Worm (Caenorhabditis elegans) whole organism, young adult: ENCODE data around the gene Y49E10.21.

Source experiments
- B0019.2 ChIP-seq: fragments of 200-800 bp; sonication (Bioruptor generic); conservative IDR thresholded peaks from 2 replicates; pipeline ENCODE4 v1.3.6; 2022; ENCODE audit warnings: missing genetic modification reagents, missing genetic modification characterization, missing compliant biosample characterization
- B0261.1 ChIP-seq: sonication (generic microtip); optimal IDR thresholded peaks from 2 replicates; lab custom pipeline; 2016; ENCODE audit warnings: mild to moderate bottlenecking, missing genetic modification characterization, moderate library complexity, missing compliant biosample characterization
- C17E4.6 ChIP-seq: fragments of 200-800 bp; sonication (Bioruptor generic); IDR thresholded peaks from 2 replicates; pipeline ENCODE4 v1.3.6; 2022; ENCODE audit warnings: missing genetic modification reagents, missing genetic modification characterization, missing compliant biosample characterization
- F37B4.10 ChIP-seq: fragments of 200-800 bp; sonication (Bioruptor generic); IDR thresholded peaks from 2 replicates; pipeline ENCODE4 v1.3.6; 2022; ENCODE audit warnings: missing genetic modification characterization, missing compliant biosample characterization
- Y53G8AR.9 ChIP-seq: fragments of 200-800 bp; sonication (Bioruptor generic); conservative IDR thresholded peaks from 2 replicates; pipeline ENCODE4 v1.3.6; 2022; ENCODE audit warnings: missing genetic modification reagents, missing genetic modification characterization, missing compliant biosample characterization
- Y56A3A.18 ChIP-seq: fragments of 200-800 bp; sonication (Bioruptor generic); IDR thresholded peaks from 2 replicates; pipeline ENCODE4 v1.3.6; 2022; ENCODE audit warnings: missing genetic modification reagents, missing genetic modification characterization, missing compliant biosample characterization
- Y95B8A.8 ChIP-seq: fragments of 200-800 bp; sonication (Bioruptor generic); IDR thresholded peaks from 2 replicates; pipeline ENCODE4 v1.3.6; 2022; ENCODE audit warnings: missing genetic modification reagents, missing genetic modification characterization, missing compliant biosample characterization
- ZK185.1 ChIP-seq: sonication (generic microtip); optimal IDR thresholded peaks from 2 replicates; lab custom pipeline; 2016; ENCODE audit warnings: mild to moderate bottlenecking, missing genetic modification characterization, missing compliant biosample characterization; ENCODE audit not compliant: poor library complexity, severe bottlenecking
- aptf-3 ChIP-seq: fragments of 200-800 bp; sonication (Bioruptor generic); IDR thresholded peaks from 2 replicates; pipeline ENCODE4 v1.3.6; 2022; ENCODE audit warnings: missing genetic modification characterization, missing compliant biosample characterization
- attf-6 ChIP-seq: fragments of 200-800 bp; sonication (Bioruptor generic); IDR thresholded peaks from 2 replicates; pipeline ENCODE4 v1.3.6; 2022; ENCODE audit warnings: missing genetic modification reagents, missing genetic modification characterization, missing compliant biosample characterization
- bed-1 ChIP-seq: fragments of 200-800 bp; sonication (Bioruptor generic); IDR thresholded peaks from 2 replicates; pipeline ENCODE4 v1.3.6; 2022; ENCODE audit warnings: missing genetic modification reagents, missing genetic modification characterization, missing compliant biosample characterization
- cebp-1 ChIP-seq, 2 experiments: fragments of 200-800 bp in 1 of 2; sonication (Bioruptor generic) in 1 of 2; sonication (generic microtip) in 1 of 2; IDR thresholded peaks in 1 of 2; optimal IDR thresholded peaks in 1 of 2; 2 replicates each; pipeline versions ENCODE4 v1.3.6 to Lab custom; 2017 to 2022; ENCODE audit warnings: missing compliant biosample characterization in 2 of 2, missing genetic modification characterization in 2 of 2, mild to moderate bottlenecking in 1 of 2, missing genetic modification reagents in 1 of 2, moderate library complexity in 1 of 2
- cebp-2 ChIP-seq: fragments of 200-800 bp; sonication (Bioruptor generic); IDR thresholded peaks from 2 replicates; pipeline ENCODE4 v1.3.6; 2022; ENCODE audit warnings: missing genetic modification characterization, missing compliant biosample characterization
- ceh-27 ChIP-seq: fragments of 200-800 bp; sonication (Bioruptor generic); optimal IDR thresholded peaks from 2 replicates; lab custom pipeline; 2018; ENCODE audit warnings: mild to moderate bottlenecking, missing genetic modification characterization, moderate library complexity, missing compliant biosample characterization
- ceh-58 ChIP-seq: fragments of 200-800 bp; sonication (Bioruptor generic); IDR thresholded peaks from 2 replicates; pipeline ENCODE4 v1.3.6; 2022; ENCODE audit warnings: missing genetic modification characterization, missing compliant biosample characterization
- chd-7 ChIP-seq: sonication (generic microtip); optimal IDR thresholded peaks from 2 replicates; lab custom pipeline; 2016; ENCODE audit warnings: mild to moderate bottlenecking, missing genetic modification characterization, moderate library complexity, missing compliant biosample characterization
- dox-1 ChIP-seq: fragments of 200-800 bp; sonication (Bioruptor generic); IDR thresholded peaks from 2 replicates; pipeline ENCODE4 v1.3.6; 2022; ENCODE audit warnings: missing genetic modification reagents, missing genetic modification characterization, missing compliant biosample characterization
- dpff-1 ChIP-seq: sonication (generic microtip); optimal IDR thresholded peaks from 2 replicates; lab custom pipeline; 2017; ENCODE audit warnings: mild to moderate bottlenecking, missing genetic modification characterization, missing compliant biosample characterization
- egrh-3 ChIP-seq: fragments of 200-800 bp; sonication (Bioruptor generic); IDR thresholded peaks from 2 replicates; pipeline ENCODE4 v1.3.6; 2022; ENCODE audit warnings: missing genetic modification reagents, missing genetic modification characterization, missing compliant biosample characterization
- fkh-3 ChIP-seq: sonication (generic microtip); optimal IDR thresholded peaks from 2 replicates; lab custom pipeline; 2016; ENCODE audit warnings: mild to moderate bottlenecking, missing genetic modification characterization, missing compliant biosample characterization
- him-1 ChIP-seq: sonication (generic microtip); optimal IDR thresholded peaks from 2 replicates; lab custom pipeline; 2016; ENCODE audit warnings: missing genotype, missing genetic modification reagents, missing genetic modification characterization, missing compliant biosample characterization
- hmg-1.2 ChIP-seq: fragments of 200-800 bp; sonication (Bioruptor generic); IDR thresholded peaks from 2 replicates; pipeline ENCODE4 v1.3.6; 2022; ENCODE audit warnings: missing genetic modification reagents, missing genetic modification characterization, missing compliant biosample characterization
- hrde-1 ChIP-seq: sonication (generic microtip); optimal IDR thresholded peaks from 2 replicates; lab custom pipeline; 2016; ENCODE audit warnings: missing genetic modification characterization, mild to moderate bottlenecking, missing compliant biosample characterization, moderate library complexity, missing genotype, missing genetic modification reagents, borderline replicate concordance
- lag-1 ChIP-seq: fragments of 200-800 bp; sonication (Bioruptor generic); IDR thresholded peaks from 2 replicates; pipeline ENCODE4 v1.3.6; 2022; ENCODE audit warnings: missing genetic modification reagents, missing genetic modification characterization, missing compliant biosample characterization
- lin-26 ChIP-seq: fragments of 200-800 bp; sonication (Bioruptor generic); IDR thresholded peaks from 2 replicates; pipeline ENCODE4 v1.3.6; 2022; ENCODE audit warnings: missing genetic modification reagents, missing genetic modification characterization, missing compliant biosample characterization
- lin-40 ChIP-seq: sonication (generic microtip); optimal IDR thresholded peaks from 2 replicates; lab custom pipeline; 2016; ENCODE audit warnings: missing genetic modification characterization, mild to moderate bottlenecking, missing compliant biosample characterization, missing genotype, missing genetic modification reagents
- lir-1 ChIP-seq: fragments of 200-800 bp; sonication (Bioruptor generic); conservative IDR thresholded peaks from 2 replicates; pipeline ENCODE4 v1.3.6; 2022; ENCODE audit warnings: missing genetic modification reagents, missing genetic modification characterization, missing compliant biosample characterization
- lsl-1 ChIP-seq: fragments of 200-800 bp; sonication (Bioruptor generic); optimal IDR thresholded peaks from 2 replicates; lab custom pipeline; 2018; ENCODE audit warnings: mild to moderate bottlenecking, missing genetic modification characterization, moderate library complexity, missing compliant biosample characterization
- madf-3 ChIP-seq: fragments of 200-800 bp; sonication (Bioruptor generic); IDR thresholded peaks from 2 replicates; pipeline ENCODE4 v1.3.6; 2022; ENCODE audit warnings: missing genetic modification reagents, missing genetic modification characterization, missing compliant biosample characterization
- mcd-1 ChIP-seq: fragments of 200-800 bp; sonication (Bioruptor generic); IDR thresholded peaks from 2 replicates; pipeline ENCODE4 v1.3.6; 2022; ENCODE audit warnings: missing genetic modification reagents, missing genetic modification characterization, missing compliant biosample characterization
- mel-28 ChIP-seq: sonication (generic microtip); optimal IDR thresholded peaks from 2 replicates; lab custom pipeline; 2016; ENCODE audit warnings: borderline replicate concordance, mild to moderate bottlenecking, missing genetic modification characterization, missing compliant biosample characterization
- mxl-1 ChIP-seq: sonication (generic microtip); optimal IDR thresholded peaks from 2 replicates; lab custom pipeline; 2016; ENCODE audit warnings: missing genetic modification characterization, missing compliant biosample characterization
- nhr-27 ChIP-seq: fragments of 200-800 bp; sonication (Bioruptor generic); optimal IDR thresholded peaks from 2 replicates; lab custom pipeline; 2018; ENCODE audit warnings: mild to moderate bottlenecking, missing genetic modification characterization, moderate library complexity, missing compliant biosample characterization
- snpc-1.3 ChIP-seq: sonication (generic microtip); optimal IDR thresholded peaks from 2 replicates; lab custom pipeline; 2017; ENCODE audit warnings: missing genetic modification characterization, mild to moderate bottlenecking, missing compliant biosample characterization, antibody characterized with exemption, moderate library complexity, missing genotype, missing genetic modification reagents; ENCODE audit not compliant: insufficient read depth
- tbp1 ChIP-seq: fragments of 200-800 bp; sonication (Bioruptor generic); optimal IDR thresholded peaks from 2 replicates; lab custom pipeline; 2018; ENCODE audit warnings: mild to moderate bottlenecking, missing genetic modification characterization, missing compliant biosample characterization
- unc-130 ChIP-seq: sonication (generic microtip); optimal IDR thresholded peaks from 2 replicates; lab custom pipeline; 2016; ENCODE audit warnings: missing genetic modification reagents, missing genetic modification characterization, missing compliant biosample characterization
- unc-62 ChIP-seq: fragments of 150-350 bp; optimal IDR thresholded peaks from 2 replicates; lab custom pipeline; 2014; ENCODE audit warnings: missing biosample characterization, missing genetic modification reagents, missing genetic modification characterization
- xnd-1 ChIP-seq: sonication (generic microtip); optimal IDR thresholded peaks from 2 replicates; lab custom pipeline; 2016; ENCODE audit warnings: missing genotype, missing genetic modification reagents, missing genetic modification characterization, missing compliant biosample characterization
- zfh-2 ChIP-seq: fragments of 200-800 bp; sonication (Bioruptor generic); conservative IDR thresholded peaks from 2 replicates; pipeline ENCODE4 v1.3.6; 2022; ENCODE audit warnings: missing genetic modification reagents, missing genetic modification characterization, missing compliant biosample characterization
- zim-3 ChIP-seq: sonication (generic microtip); optimal IDR thresholded peaks from 2 replicates; lab custom pipeline; 2017; ENCODE audit warnings: mild to moderate bottlenecking, missing genetic modification characterization, moderate library complexity, missing compliant biosample characterization
- ztf-28 ChIP-seq: fragments of 200-800 bp; sonication (Bioruptor generic); IDR thresholded peaks from 2 replicates; pipeline ENCODE4 v1.3.6; 2022; ENCODE audit warnings: missing genetic modification reagents, missing genetic modification characterization, missing compliant biosample characterization

Gene Y49E10.21

DNA sequence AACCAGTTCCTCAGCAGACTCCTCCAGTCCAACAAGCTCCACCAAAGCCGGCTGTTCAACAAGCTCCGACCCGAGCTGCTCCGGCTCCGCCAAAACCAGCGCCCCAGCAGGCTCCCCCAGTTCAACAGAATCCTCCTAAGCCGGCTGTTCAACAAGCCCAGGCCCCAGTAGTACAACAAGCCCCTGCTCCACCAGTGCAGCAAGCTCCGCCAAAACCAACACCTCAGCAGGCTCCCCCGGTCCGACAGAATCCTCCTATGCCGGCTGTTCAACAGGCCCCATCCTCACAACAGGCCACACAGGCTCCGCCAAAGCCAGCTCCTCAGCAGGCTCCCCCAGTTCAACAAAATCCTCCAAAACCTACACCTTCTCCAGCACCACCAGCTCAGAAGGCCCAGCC is 13.2 kb downstream of the Y49E10.21 start:
- TF ChIP-seq chd-7 (tag; lab: Kevin White, UChicago) (no peak), lag-1 (GFP tag; lab: Robert Waterston, UW) (no peak), fkh-3 (tag; lab: Kevin White, UChicago) (no peak), dpff-1 (tag; lab: Kevin White, UChicago) (no peak), Y56A3A.18 (no peak), egrh-3 (peak; percentile 77; the same call in 1 of the 2 replicates), nhr-27 (tag; lab: Kevin White, UChicago) (no peak), cebp-2 (GFP tag; lab: Robert Waterston, UW) (no peak), B0261.1 (tag; lab: Kevin White, UChicago) (no peak), ceh-27 (GFP tag; lab: Kevin White, UChicago) (no peak), xnd-1 (tag; lab: Kevin White, UChicago) (no peak), madf-3 (GFP tag; lab: Robert Waterston, UW) (no peak), snpc-1.3 (tag; lab: Kevin White, UChicago) (no peak), lin-26 (GFP tag; lab: Robert Waterston, UW) (0 out of 2 replicates have a peak, but pooled peaks have one; percentile 10), mxl-1 (no peak), attf-6 (GFP tag; lab: Robert Waterston, UW) (no peak), F37B4.10 (GFP tag; lab: Robert Waterston, UW) (no peak), lir-1 (GFP tag; lab: Robert Waterston, UW) (no peak), zfh-2 (peak; percentile 74)

DNA sequence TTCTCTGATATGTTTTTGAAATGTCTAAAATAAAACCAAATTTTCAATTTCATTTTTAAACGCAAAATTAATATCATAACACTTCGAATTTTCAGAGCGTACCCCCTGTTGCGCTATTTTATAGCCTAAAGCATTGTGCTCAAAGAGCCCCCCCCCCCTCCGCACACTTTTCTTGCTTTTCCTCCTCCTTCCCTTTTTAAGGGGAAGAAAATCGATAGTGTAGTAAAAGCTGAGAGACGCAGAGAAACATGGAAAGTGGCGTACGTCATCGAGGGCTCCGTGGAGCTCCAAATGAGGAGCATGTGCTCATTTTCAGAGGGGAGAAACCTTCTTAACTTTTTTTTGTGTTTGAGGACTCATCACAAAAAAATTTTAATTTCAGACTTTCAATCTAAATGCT is 15.1 kb downstream of the Y49E10.21 start, which contains the start of gene cccp-1:
cccp-1 (plus strand) TSS at position 377 of the 400 bp plus-strand sequence.
- TF ChIP-seq cebp-1 (GFP tag; IDR thresholded peaks at IDR 0.05; lab: Robert Waterston, UW), result no peak
- peak; percentile 14 for TF ChIP-seq cebp-1 (tag; optimal IDR thresholded peaks at IDR 0.05; lab: Kevin White, UChicago)
- TF ChIP-seq unc-130 (GFP tag; lab: Kevin White, UChicago), result no peak
- peak; percentile 82 for TF ChIP-seq hmg-1.2 (GFP tag; lab: Robert Waterston, UW)
- TF ChIP-seq zfh-2, result peak; percentile 29; the same call in 1 of the 2 replicates
- TF ChIP-seq mcd-1 (GFP tag; lab: Robert Waterston, UW), result peak; percentile 15; the same call in 1 of the 2 replicates
- TF ChIP-seq dox-1 (GFP tag; lab: Robert Waterston, UW), result 0 out of 2 replicates have a peak, but pooled peaks have one; percentile 7

- TF ChIP-seq ceh-58 (GFP tag; lab: Robert Waterston, UW) (no peak), B0019.2 (no peak), ztf-28 (GFP tag; lab: Robert Waterston, UW) (no peak), C17E4.6 (GFP tag; lab: Robert Waterston, UW) (no peak), lin-26 (GFP tag; lab: Robert Waterston, UW) (no peak), tbp1 (GFP tag; lab: Kevin White, UChicago) (no peak), F37B4.10 (GFP tag; lab: Robert Waterston, UW) (no peak), bed-1 (GFP tag; lab: Robert Waterston, UW) (no peak), zim-3 (no peak), lsl-1 (GFP tag; lab: Kevin White, UChicago) (no peak), ZK185.1 (tag; lab: Kevin White, UChicago) (no peak), Y53G8AR.9 (GFP tag; lab: Robert Waterston, UW) (no peak), lin-40 (tag; lab: Kevin White, UChicago) (no peak), Y95B8A.8 (GFP tag; lab: Robert Waterston, UW) (no peak), him-1 (no peak), unc-62 (GFP tag; lab: Kevin White, UChicago) (no peak), cebp-2 (GFP tag; lab: Robert Waterston, UW) (no peak), aptf-3 (GFP tag; lab: Robert Waterston, UW) (no peak), hrde-1 (tag; lab: Kevin White, UChicago) (no peak), mel-28 (no peak)
Measured at ce11 chrIII:12484432-12484831, 27.0 kb downstream of the Y49E10.21 start, which contains the start of gene arrd-16. TSS of gene arrd-16 (plus strand) at chrIII:12484732.
